Fruit fly (Drosophila melanogaster): ENCODE results near the gene CG33648.

CG33648 gene

DNA sequence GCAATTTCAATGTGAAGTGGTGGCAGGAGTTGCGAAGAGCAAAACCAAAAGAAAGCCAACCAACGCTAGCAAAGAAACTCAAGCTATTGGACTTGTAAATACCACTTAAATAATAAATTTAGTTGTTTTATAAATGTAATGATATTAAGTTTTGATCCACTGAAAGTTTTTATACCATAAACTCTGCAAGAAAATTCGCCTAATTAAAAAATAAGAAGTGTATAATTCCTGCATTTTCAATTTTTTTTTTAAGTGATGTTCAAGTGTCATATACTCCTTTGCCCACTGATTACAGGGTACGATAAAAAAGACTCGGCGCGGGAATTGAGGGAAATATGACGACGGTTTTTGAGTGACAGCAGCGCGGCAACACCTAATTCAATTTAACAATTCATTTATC is 4.9 kb upstream of the CG33648 start (continued):
- TF ChIP-seq CG3407 (GFP tag; optimal IDR thresholded peaks at IDR 0.05) (peak; percentile 26), grau (tag; optimal IDR thresholded peaks at IDR 0.05) (peak; percentile 60), Hr51 (GFP tag; optimal IDR thresholded peaks at IDR 0.05) (peak in 1 of 2 experiments; percentile 69), D19A (tag; optimal IDR thresholded peaks at IDR 0.05) (peak; percentile 65), CG12155 (GFP tag; optimal IDR thresholded peaks at IDR 0.05) (peak; percentile 40), ci (GFP tag; IDR thresholded peaks at IDR 0.05) (peak; percentile 59; the same call in 1 of the 3 replicates), CG12942 (GFP tag; optimal IDR thresholded peaks at IDR 0.05) (peak; percentile 31), slbo (GFP tag; IDR thresholded peaks at IDR 0.05) (0 out of 2 replicates have a peak, but pooled peaks have one; percentile 21), CG6254 (GFP tag; optimal IDR thresholded peaks at IDR 0.05) (peak; percentile 1), Sox102F (GFP tag; optimal IDR thresholded peaks at IDR 0.05) (peak; percentile 75), CG10366 (GFP tag; IDR thresholded peaks at IDR 0.05) (peak; percentile 40; the same call in 1 of the 2 replicates), otp (GFP tag; IDR thresholded peaks at IDR 0.05) (0 out of 3 replicates have a peak, but pooled peaks have one; percentile 8), CG12659 (GFP tag; optimal IDR thresholded peaks at IDR 0.05) (peak; percentile 6), CG11560 (tag; IDR thresholded peaks at IDR 0.05) (peak; percentile 29; the same call in 1 of the 3 replicates), gcm (GFP tag; optimal IDR thresholded peaks at IDR 0.05) (peak; percentile 60), ash1 (GFP tag; optimal IDR thresholded peaks at IDR 0.05) (no peak), ac (GFP tag; optimal IDR thresholded peaks at IDR 0.05) (no peak), trem (tag; optimal IDR thresholded peaks at IDR 0.05) (peak; percentile 21), org-1 (GFP tag; optimal IDR thresholded peaks at IDR 0.05) (peak; percentile 25), hth (optimal IDR thresholded peaks at IDR 0.05) (no peak), CG17328 (GFP tag; IDR thresholded peaks at IDR 0.05) (peak; percentile 79), HHEX (GFP tag; optimal IDR thresholded peaks at IDR 0.05) (no peak), E2f1 (GFP tag; IDR thresholded peaks at IDR 0.05) (0 out of 2 replicates have a peak, but pooled peaks have one; percentile 33), nerfin-1 (tag; optimal IDR thresholded peaks at IDR 0.05) (peak; percentile 1), CG31441 (GFP tag; IDR thresholded peaks at IDR 0.05) (peak; percentile 58), nmo (GFP tag; optimal IDR thresholded peaks at IDR 0.05) (peak; percentile 60), Sox100B (GFP tag; optimal IDR thresholded peaks at IDR 0.05) (peak; percentile 22), PHDP (tag; optimal IDR thresholded peaks at IDR 0.05) (peak; percentile 43), CG11696 (GFP tag; IDR thresholded peaks at IDR 0.05) (no peak), CG2875 (GFP tag; optimal IDR thresholded peaks at IDR 0.05) (peak; percentile 19), CG7839 (tag; optimal IDR thresholded peaks at IDR 0.05) (peak; percentile 56), Xbp1 (GFP tag; optimal IDR thresholded peaks at IDR 0.05) (peak; percentile 57), E2f2 (GFP tag; IDR thresholded peaks at IDR 0.05) (peak; percentile 42; the same call in 1 of the 2 replicates), Oli (tag; optimal IDR thresholded peaks at IDR 0.05) (peak; percentile 62), CG2116 (GFP tag; optimal IDR thresholded peaks at IDR 0.05) (peak; percentile 20), CG12104 (GFP tag; optimal IDR thresholded peaks at IDR 0.05) (peak; percentile 28), CG14965 (GFP tag; optimal IDR thresholded peaks at IDR 0.05; ENCODE audit: borderline replicate concordance) (no peak), Bteb2 (GFP tag; optimal IDR thresholded peaks at IDR 0.05) (peak; percentile 5), CG30020 (tag; optimal IDR thresholded peaks at IDR 0.05) (no peak), CoRest (tag; optimal IDR thresholded peaks at IDR 0.05) (peak; percentile 52), CG6854 (GFP tag; optimal IDR thresholded peaks at IDR 0.05) (no peak), dmrt11E (tag; optimal IDR thresholded peaks at IDR 0.05) (peak; percentile 81), CG8388 (GFP tag; optimal IDR thresholded peaks at IDR 0.05) (peak; percentile 62), CG8924 (tag; optimal IDR thresholded peaks at IDR 0.05) (peak; percentile 50), Dek (tag; optimal IDR thresholded peaks at IDR 0.05) (peak; percentile 9), seq (GFP tag; IDR thresholded peaks at IDR 0.05) (0 out of 2 replicates have a peak, but pooled peaks have one; percentile 40), CG4820 (GFP tag; optimal IDR thresholded peaks at IDR 0.05) (peak; percentile 42), z (GFP tag; IDR thresholded peaks at IDR 0.05) (0 out of 3 replicates have a peak, but pooled peaks have one; percentile 4), CG7963 (GFP tag; IDR thresholded peaks at IDR 0.05; ENCODE audit: partially characterized antibody) (no peak)

Measured in whole organism, embryonic.